Worm (Caenorhabditis elegans): ENCODE results near the gene F58H1.8.

The F58H1.8 gene

DNA sequence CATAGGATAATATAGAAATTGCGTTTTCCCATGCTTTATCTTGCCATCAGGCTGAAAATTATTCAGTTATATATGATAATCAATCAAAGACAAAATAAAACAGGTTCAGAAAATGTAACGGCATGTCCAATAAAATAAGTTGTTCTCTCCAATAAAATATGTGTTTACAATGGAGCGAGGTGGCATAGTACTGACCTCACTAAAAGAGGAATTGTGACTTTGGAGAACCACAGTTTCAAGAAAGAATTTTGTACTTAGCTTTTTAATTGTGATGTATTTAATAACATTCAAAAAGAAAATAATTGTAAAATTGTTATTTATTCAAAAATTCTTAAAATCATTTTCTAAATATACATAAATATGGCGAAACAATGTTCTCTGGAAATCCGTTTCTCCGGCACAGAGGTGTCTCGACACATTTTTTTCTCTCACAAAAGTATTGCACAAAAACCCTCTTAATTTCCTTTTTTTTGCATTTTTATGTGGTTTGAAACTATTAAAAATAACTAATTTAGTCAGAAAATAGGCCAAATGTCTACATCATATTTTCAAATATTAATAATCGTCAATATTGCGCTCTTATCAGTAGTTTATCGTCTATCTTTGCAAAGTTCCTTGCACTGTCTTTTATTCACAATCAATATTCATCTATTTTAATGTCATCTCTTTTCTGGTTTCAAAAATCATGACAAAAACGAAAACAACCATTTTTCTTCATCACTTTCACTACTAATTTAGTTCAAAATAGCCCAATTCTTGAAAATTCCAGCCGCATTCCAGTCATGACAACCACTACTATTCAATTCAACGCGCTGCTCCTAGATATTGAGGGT is 1.5 kb upstream of the F58H1.8 start, which contains the start of the genes aman-2 and F58H1.3 (continued):
- TF ChIP-seq madf-9 (GFP tag; conservative IDR thresholded peaks at IDR 0.05) (no peak), nhr-6 (tag; optimal IDR thresholded peaks at IDR 0.05) (peak; percentile 19), F26F4.8 (GFP tag; conservative IDR thresholded peaks at IDR 0.05) (no peak), D1046.2 (GFP tag; IDR thresholded peaks at IDR 0.05) (no peak), unc-39 (tag; optimal IDR thresholded peaks at IDR 0.05) (no peak), tra-1 (GFP tag; IDR thresholded peaks at IDR 0.05) (no peak), dve-1 (tag; optimal IDR thresholded peaks at IDR 0.05; ENCODE audit: insufficient read depth) (peak; percentile 9), Y48G9A.11 (GFP tag; IDR thresholded peaks at IDR 0.05) (no peak), Y5F2A.4 (GFP tag; optimal IDR thresholded peaks at IDR 0.05) (no peak), daf-16 (GFP tag; optimal IDR thresholded peaks at IDR 0.05) (no peak), daf-16 (tag; optimal IDR thresholded peaks at IDR 0.05) (peak; percentile 41), mxl-3 (GFP tag; optimal IDR thresholded peaks at IDR 0.05) (no peak), mep-1 (tag; optimal IDR thresholded peaks at IDR 0.05) (peak; percentile 74), zfp-2 (tag; optimal IDR thresholded peaks at IDR 0.05) (no peak), fkh-10 (GFP tag; optimal IDR thresholded peaks at IDR 0.05) (peak; percentile 47), ama-1 (optimal IDR thresholded peaks at IDR 0.05) (no peak), ceh-44 (GFP tag; IDR thresholded peaks at IDR 0.05) (no peak), nhr-11 (tag; optimal IDR thresholded peaks at IDR 0.05) (no peak), lin-39 (tag; optimal IDR thresholded peaks at IDR 0.05) (no peak), daf-12 (tag; optimal IDR thresholded peaks at IDR 0.05) (no peak), tag-97 (GFP tag; IDR thresholded peaks at IDR 0.05) (no peak), ztf-7 (tag; optimal IDR thresholded peaks at IDR 0.05) (no peak), T20F7.1 (GFP tag; optimal IDR thresholded peaks at IDR 0.05) (peak; percentile 62), dmd-9 (GFP tag; IDR thresholded peaks at IDR 0.05) (no peak), attf-4 (tag; optimal IDR thresholded peaks at IDR 0.05) (no peak), lsy-2 (tag; optimal IDR thresholded peaks at IDR 0.05) (peak in 1 of 2 experiments; percentile 68), hlh-11 (tag; optimal IDR thresholded peaks at IDR 0.05) (no peak), nhr-111 (GFP tag; optimal IDR thresholded peaks at IDR 0.05) (no peak), nhr-42 (GFP tag; IDR thresholded peaks at IDR 0.05) (no peak), hif-1 (tag; optimal IDR thresholded peaks at IDR 0.05) (peak in 1 of 2 experiments; percentile 77), nhr-76 (tag; optimal IDR thresholded peaks at IDR 0.05) (no peak), zag-1 (tag; optimal IDR thresholded peaks at IDR 0.05) (no peak), F10B5.3 (tag; optimal IDR thresholded peaks at IDR 0.05) (no peak), Y105C5A.15 (GFP tag; IDR thresholded peaks at IDR 0.05) (no peak), ces-1 (GFP tag; optimal IDR thresholded peaks at IDR 0.05) (no peak), R02D3.7 (tag; optimal IDR thresholded peaks at IDR 0.05) (no peak), nhr-41 (GFP tag; IDR thresholded peaks at IDR 0.05) (no peak), snpc-4 (tag; optimal IDR thresholded peaks at IDR 0.05) (no peak), egl-27 (tag; optimal IDR thresholded peaks at IDR 0.05) (no peak), zip-11 (GFP tag; IDR thresholded peaks at IDR 0.05) (no peak), nhr-28 (tag; optimal IDR thresholded peaks at IDR 0.05) (peak; percentile 50), vab-7 (GFP tag; IDR thresholded peaks at IDR 0.05) (no peak), daf-19 (GFP tag; conservative IDR thresholded peaks at IDR 0.05) (no peak), pqm-1 (tag; optimal IDR thresholded peaks at IDR 0.05) (no peak), Y75B8A.6 (GFP tag; IDR thresholded peaks at IDR 0.05) (no peak), cey-2 (tag; optimal IDR thresholded peaks at IDR 0.05; ENCODE audit: borderline replicate concordance, insufficient read depth) (no peak), spr-1 (tag; optimal IDR thresholded peaks at IDR 0.05) (no peak), ztf-11 (tag; optimal IDR thresholded peaks at IDR 0.05) (no peak), unc-62 (GFP tag; optimal IDR thresholded peaks at IDR 0.05 in 1 of 2) (no peak), unc-62 (tag; optimal IDR thresholded peaks at IDR 0.05) (no peak), lin-13 (GFP tag; optimal IDR thresholded peaks at IDR 0.05) (no peak), mxl-2 (GFP tag; conservative IDR thresholded peaks at IDR 0.05) (no peak)
